Worm (Caenorhabditis elegans): ENCODE data around the gene Y22F5A.11.

ce11 chrV:10283444-10283843 is 8.0 kb upstream of the Y22F5A.11 start, which contains the start of gene lys-3:
- TF ChIP-seq nhr-23 (tag; optimal IDR thresholded peaks at IDR 0.05) (no peak), nhr-237 (tag; optimal IDR thresholded peaks at IDR 0.05) (no peak), gmeb-1 (tag; optimal IDR thresholded peaks at IDR 0.05) (no peak), elt-3 (tag; optimal IDR thresholded peaks at IDR 0.05) (no peak), ztf-4 (tag; optimal IDR thresholded peaks at IDR 0.05) (no peak), unc-62 (GFP tag; optimal IDR thresholded peaks at IDR 0.05) (no peak), unc-55 (GFP tag; optimal IDR thresholded peaks at IDR 0.05) (no peak), nhr-77 (tag; optimal IDR thresholded peaks at IDR 0.05) (no peak)

All from whole organism, L2 larva.